Worm (Caenorhabditis elegans) whole organism, late embryonic: ENCODE measurements around the gene prp-40.

Experiments
- hlh-15 ChIP-seq: sonication (generic microtip); optimal IDR thresholded peaks from 2 replicates; lab custom pipeline; 2016; ENCODE audit warnings: missing genetic modification characterization, missing compliant biosample characterization
- hlh-30 ChIP-seq: sonication (generic microtip); optimal IDR thresholded peaks from 2 replicates; lab custom pipeline; 2017; ENCODE audit warnings: antibody characterized with exemption, missing genetic modification characterization, missing compliant biosample characterization; ENCODE audit not compliant: insufficient read depth
- tbx-2 ChIP-seq: sonication (generic microtip); optimal IDR thresholded peaks from 2 replicates; lab custom pipeline; 2016; ENCODE audit warnings: missing genetic modification characterization, missing compliant biosample characterization

DNA sequence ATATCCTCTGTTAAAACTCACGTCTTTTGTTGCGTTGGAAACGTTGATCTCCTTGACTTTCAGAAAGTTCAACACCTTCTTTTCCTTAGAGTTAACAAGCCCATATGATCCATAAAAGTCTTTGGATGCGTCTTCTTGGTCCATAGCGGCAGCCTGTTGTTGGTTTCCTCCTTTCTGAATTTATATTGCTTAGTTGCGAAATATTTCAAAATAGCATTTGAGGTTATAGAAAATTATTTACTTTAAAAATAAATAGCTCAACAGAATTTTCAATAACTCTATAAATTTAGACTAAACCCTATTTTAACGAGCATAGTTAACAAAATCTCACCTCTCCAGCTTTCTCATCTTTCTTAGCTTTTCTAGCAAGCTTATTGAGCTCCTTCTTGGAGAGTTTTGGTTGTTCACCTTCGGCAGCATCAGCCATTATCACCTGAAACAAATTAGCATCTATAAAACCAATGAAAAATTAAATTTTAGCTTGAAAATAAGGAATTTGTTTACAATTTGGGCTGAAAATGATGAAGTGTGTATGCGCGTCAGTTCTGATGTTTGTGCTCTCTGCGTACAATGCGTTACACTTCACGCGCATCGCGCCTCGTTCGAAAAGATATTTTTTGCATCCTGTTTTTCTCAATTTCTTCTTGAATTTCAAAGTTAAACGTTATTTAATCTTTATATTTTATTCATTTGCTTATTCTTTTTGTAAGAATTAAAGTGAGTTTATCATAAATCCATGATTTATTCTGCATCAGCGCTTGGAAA is 30.9 kb upstream of the prp-40 start, which contains the start of the genes dars-1 and ctr-9:
- TF ChIP-seq hlh-15 (tag; lab: Kevin White, UChicago) (no peak), hlh-30 (no peak), tbx-2 (no peak)
